Worm (Caenorhabditis elegans) whole organism, late embryonic: Measurements from ENCODE around the gene rabr-2.

Source experiments
- eyg-1 ChIP-seq: sonication (generic microtip); optimal IDR thresholded peaks from 2 replicates; lab custom pipeline; 2016; ENCODE audit warnings: missing genotype, missing genetic modification characterization, missing compliant biosample characterization
- pqm-1 ChIP-seq: sonication (generic microtip); optimal IDR thresholded peaks from 2 replicates; lab custom pipeline; 2016; ENCODE audit warnings: missing genetic modification characterization, missing compliant biosample characterization
- syd-9 ChIP-seq: sonication (generic microtip); optimal IDR thresholded peaks from 2 replicates; lab custom pipeline; 2016; ENCODE audit warnings: mild to moderate bottlenecking, missing genetic modification characterization, moderate library complexity, missing compliant biosample characterization

DNA sequence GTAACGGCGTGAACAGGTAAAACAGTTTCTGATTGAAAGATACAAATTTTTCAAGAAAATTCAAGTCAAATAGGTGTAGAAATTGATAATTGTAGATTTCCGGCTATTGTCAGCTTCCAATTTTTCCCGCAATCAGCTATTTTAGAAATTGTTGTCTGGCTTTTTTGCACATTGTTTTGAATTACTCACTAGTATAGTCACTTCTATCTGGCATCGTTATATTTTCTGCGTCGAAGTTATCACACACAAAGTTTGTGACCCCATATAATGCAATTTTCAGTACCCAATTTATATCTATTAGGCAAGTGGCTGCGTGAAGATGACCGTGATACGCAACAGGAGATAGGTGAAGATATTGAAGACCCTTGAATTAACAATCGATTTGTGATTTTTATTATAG is 47.9 kb downstream of the rabr-2 start:
- TF ChIP-seq syd-9 (tag; lab: Kevin White, UChicago): no peak
- TF ChIP-seq eyg-1 (tag; lab: Kevin White, UChicago): no peak
- no peak for TF ChIP-seq pqm-1 (tag; lab: Kevin White, UChicago)
